Fruit fly (Drosophila melanogaster) whole organism, embryonic: Measurements from ENCODE around the gene EloB.

Source experiments
- Atf6 ChIP-seq: fragments of 200-800 bp; sonication (Bioruptor generic); IDR thresholded peaks from 2 replicates; pipeline ENCODE4 v1.3.6; 2022; ENCODE audit warnings: missing biosample characterization, missing genetic modification characterization
- Bdp1 ChIP-seq: fragments of 200-800 bp; sonication (Bioruptor generic); optimal IDR thresholded peaks from 3 replicates; lab custom pipeline; 2016; ENCODE audit warnings: missing biosample characterization, missing genetic modification characterization
- CG1024 ChIP-seq: fragments of 200-800 bp; sonication (Bioruptor generic); IDR thresholded peaks from 2 replicates; pipeline ENCODE4 v1.3.6; 2022; ENCODE audit warnings: missing biosample characterization, missing genetic modification characterization
- CG10267 ChIP-seq: fragments of 200-800 bp; sonication (Bioruptor generic); optimal IDR thresholded peaks from 2 replicates; lab custom pipeline; 2018; ENCODE audit warnings: missing biosample characterization, mild to moderate bottlenecking, missing genetic modification characterization, moderate library complexity
- CG10431 ChIP-seq: fragments of 200-800 bp; sonication (Bioruptor generic); optimal IDR thresholded peaks from 3 replicates; lab custom pipeline; 2018; ENCODE audit warnings: missing biosample characterization, mild to moderate bottlenecking, missing genetic modification characterization
- CG10959 ChIP-seq: fragments of 200-800 bp; sonication (Bioruptor generic); IDR thresholded peaks from 2 replicates; pipeline ENCODE4 v1.3.6; 2022; ENCODE audit warnings: missing biosample characterization, missing genetic modification characterization
- CG11695 ChIP-seq: fragments of 200-800 bp; sonication (Bioruptor generic); IDR thresholded peaks from 3 replicates; pipeline ENCODE4 v1.3.6; 2022; ENCODE audit warnings: missing biosample characterization, missing genetic modification characterization
- CG12104 ChIP-seq: fragments of 200-800 bp; sonication (Bioruptor generic); optimal IDR thresholded peaks from 3 replicates; lab custom pipeline; 2016; ENCODE audit warnings: missing biosample characterization, missing genetic modification characterization
- CG15269 ChIP-seq: fragments of 200-800 bp; sonication (Bioruptor generic); optimal IDR thresholded peaks from 2 replicates; lab custom pipeline; 2018; ENCODE audit warnings: missing biosample characterization, mild to moderate bottlenecking, missing genetic modification characterization, moderate library complexity
- CG15514 ChIP-seq: fragments of 200-800 bp; sonication (Bioruptor generic); optimal IDR thresholded peaks from 3 replicates; lab custom pipeline; 2017; ENCODE audit warnings: missing biosample characterization, missing genetic modification characterization, mild to moderate bottlenecking, moderate library complexity, missing genetic modification reagents
- CG2678 ChIP-seq: fragments of 200-800 bp; sonication (Bioruptor generic); optimal IDR thresholded peaks from 3 replicates; lab custom pipeline; 2019; ENCODE audit warnings: missing biosample characterization, mild to moderate bottlenecking, missing genetic modification characterization, moderate library complexity
- CG4360 ChIP-seq: fragments of 200-800 bp; sonication (Bioruptor generic); IDR thresholded peaks from 2 replicates; pipeline ENCODE4 v1.3.6; 2022; ENCODE audit warnings: missing biosample characterization, missing genetic modification characterization
- CG4617 ChIP-seq: fragments of 200-800 bp; sonication (Bioruptor generic); optimal IDR thresholded peaks from 3 replicates; lab custom pipeline; 2016; ENCODE audit warnings: missing biosample characterization, missing genetic modification characterization, borderline replicate concordance
- CG4854 ChIP-seq: fragments of 200-800 bp; sonication (Bioruptor generic); optimal IDR thresholded peaks from 2 replicates; lab custom pipeline; 2016; ENCODE audit warnings: missing biosample characterization, missing genetic modification characterization, inconsistent platforms
- CG5953 ChIP-seq: fragments of 200-800 bp; sonication (Bioruptor generic); IDR thresholded peaks from 2 replicates; pipeline ENCODE4 v1.3.6; 2022; ENCODE audit warnings: missing biosample characterization, missing genetic modification characterization
- CG9797 ChIP-seq: fragments of 200-800 bp; sonication (Bioruptor generic); optimal IDR thresholded peaks from 3 replicates; lab custom pipeline; 2018; ENCODE audit warnings: missing biosample characterization, mild to moderate bottlenecking, missing genetic modification characterization
- CHES-1-like ChIP-seq: fragments of 200-800 bp; sonication (Bioruptor generic); optimal IDR thresholded peaks from 2 replicates; lab custom pipeline; 2016; ENCODE audit warnings: missing biosample characterization, missing genetic modification characterization
- Dbx ChIP-seq: fragments of 200-800 bp; sonication (Bioruptor generic); IDR thresholded peaks from 3 replicates; pipeline ENCODE4 v1.3.6; 2022; ENCODE audit warnings: missing biosample characterization, missing genetic modification characterization
- Dll ChIP-seq: fragments of 200-800 bp; sonication (Bioruptor generic); IDR thresholded peaks from 4 replicates; pipeline ENCODE4 v1.3.6; 2022; ENCODE audit warnings: missing biosample characterization, missing genetic modification characterization; ENCODE audit not compliant: partially characterized antibody
- E2f2 ChIP-seq: fragments of 200-800 bp; sonication (Bioruptor generic); IDR thresholded peaks from 2 replicates; pipeline ENCODE4 v1.3.6; 2022; ENCODE audit warnings: missing biosample characterization, missing genetic modification characterization
- Ets65A ChIP-seq: fragments of 200-800 bp; sonication (Bioruptor generic); peaks from one replicate; lab custom pipeline; 2016; ENCODE audit warnings: missing biosample characterization, missing genetic modification characterization
- H2.0 ChIP-seq: fragments of 200-800 bp; sonication (Bioruptor generic); IDR thresholded peaks from 2 replicates; pipeline ENCODE4 v1.3.6; 2022; ENCODE audit warnings: missing biosample characterization, missing genetic modification characterization
- Hsf ChIP-seq: fragments of 200-800 bp; sonication (Bioruptor generic); optimal IDR thresholded peaks from 3 replicates; lab custom pipeline; 2016; ENCODE audit warnings: missing biosample characterization, missing genetic modification characterization
- MESR4 ChIP-seq: fragments of 200-800 bp; sonication (Bioruptor generic); optimal IDR thresholded peaks from 2 replicates; lab custom pipeline; 2018; ENCODE audit warnings: missing biosample characterization, mild to moderate bottlenecking, missing genetic modification characterization, moderate library complexity
- Mad ChIP-seq: fragments of 200-800 bp; sonication (Bioruptor generic); optimal IDR thresholded peaks from 2 replicates; lab custom pipeline; 2016; ENCODE audit warnings: missing biosample characterization, missing genetic modification characterization
- NC2α ChIP-seq: fragments of 200-800 bp; sonication (Bioruptor generic); optimal IDR thresholded peaks from 2 replicates; lab custom pipeline; 2016; ENCODE audit warnings: missing biosample characterization, missing genetic modification characterization
- Nf-YC ChIP-seq: fragments of 200-800 bp; optimal IDR thresholded peaks from 3 replicates; lab custom pipeline; 2019; ENCODE audit warnings: missing biosample characterization, mild to moderate bottlenecking, missing genetic modification characterization, moderate library complexity
- Opbp ChIP-seq: fragments of 200-800 bp; sonication (Bioruptor generic); IDR thresholded peaks from 3 replicates; pipeline ENCODE4 v1.3.6; 2022; ENCODE audit warnings: missing biosample characterization, missing genetic modification characterization; ENCODE audit not compliant: partially characterized antibody
- PHDP ChIP-seq: fragments of 200-800 bp; sonication (Bioruptor generic); optimal IDR thresholded peaks from 3 replicates; lab custom pipeline; 2018; ENCODE audit warnings: missing biosample characterization, mild to moderate bottlenecking, missing genetic modification characterization, moderate library complexity
- Ravus ChIP-seq: fragments of 200-800 bp; sonication (Bioruptor generic); IDR thresholded peaks from 2 replicates; pipeline ENCODE4 v1.3.6; 2022; ENCODE audit warnings: missing biosample characterization, missing genetic modification characterization
- Rfx ChIP-seq: fragments of 200-800 bp; sonication (Bioruptor generic); IDR thresholded peaks from 2 replicates; pipeline ENCODE4 v1.3.6; 2022; ENCODE audit warnings: missing biosample characterization, missing genetic modification characterization
- Xbp1 ChIP-seq: fragments of 200-800 bp; sonication (Bioruptor generic); optimal IDR thresholded peaks from 3 replicates; lab custom pipeline; 2016; ENCODE audit warnings: missing biosample characterization, mild to moderate bottlenecking, missing genetic modification characterization
- YL-1 ChIP-seq: fragments of 200-800 bp; sonication (Bioruptor generic); optimal IDR thresholded peaks from 3 replicates; lab custom pipeline; 2017; ENCODE audit warnings: missing biosample characterization, mild to moderate bottlenecking, missing genetic modification characterization
- btn ChIP-seq: fragments of 200-800 bp; sonication (Bioruptor generic); optimal IDR thresholded peaks from 2 replicates; lab custom pipeline; 2016; ENCODE audit warnings: missing biosample characterization, missing genetic modification characterization
- chm ChIP-seq: fragments of 200-800 bp; sonication (Bioruptor generic); IDR thresholded peaks from 2 replicates; pipeline ENCODE4 v1.3.6; 2022; ENCODE audit warnings: missing biosample characterization, missing genetic modification characterization
- cwo ChIP-seq: fragments of 200-800 bp; sonication (Bioruptor generic); optimal IDR thresholded peaks from 3 replicates; lab custom pipeline; 2017; ENCODE audit warnings: missing biosample characterization, missing genetic modification characterization, mild to moderate bottlenecking, moderate library complexity, missing genetic modification reagents
- fd102C ChIP-seq: fragments of 200-800 bp; sonication (Bioruptor generic); optimal IDR thresholded peaks from 2 replicates; lab custom pipeline; 2018; ENCODE audit warnings: missing biosample characterization, mild to moderate bottlenecking, missing genetic modification characterization, moderate library complexity
- fu2 ChIP-seq: fragments of 200-800 bp; sonication (Bioruptor generic); optimal IDR thresholded peaks from 2 replicates; lab custom pipeline; 2016; ENCODE audit warnings: missing biosample characterization, missing genetic modification characterization
- gro ChIP-seq: fragments of 200-800 bp; sonication (Bioruptor generic); optimal IDR thresholded peaks from 2 replicates; lab custom pipeline; 2016; ENCODE audit warnings: missing biosample characterization, missing genetic modification characterization
- hbn ChIP-seq: fragments of 200-800 bp; sonication (Bioruptor generic); IDR thresholded peaks from 2 replicates; pipeline ENCODE4 v1.3.6; 2022; ENCODE audit warnings: missing biosample characterization, missing genetic modification characterization; ENCODE audit not compliant: partially characterized antibody
- kah ChIP-seq: fragments of 200-800 bp; sonication (Bioruptor generic); optimal IDR thresholded peaks from 2 replicates; lab custom pipeline; 2018; ENCODE audit warnings: missing biosample characterization, mild to moderate bottlenecking, missing genetic modification characterization
- oc ChIP-seq: fragments of 200-800 bp; sonication (Bioruptor generic); optimal IDR thresholded peaks from 2 replicates; lab custom pipeline; 2018; ENCODE audit warnings: missing biosample characterization, mild to moderate bottlenecking, missing genetic modification characterization, moderate library complexity
- run ChIP-seq: fragments of 200-800 bp; sonication (Bioruptor generic); optimal IDR thresholded peaks from 3 replicates; lab custom pipeline; 2018; ENCODE audit warnings: missing biosample characterization, mild to moderate bottlenecking, missing genetic modification characterization
- salm ChIP-seq: fragments of 200-800 bp; sonication (Bioruptor generic); optimal IDR thresholded peaks from 2 replicates; lab custom pipeline; 2018; ENCODE audit warnings: missing biosample characterization, mild to moderate bottlenecking, missing genetic modification characterization
- sna ChIP-seq: fragments of 200-800 bp; sonication (Bioruptor generic); IDR thresholded peaks from 2 replicates; pipeline ENCODE4 v1.3.6; 2022; ENCODE audit warnings: missing biosample characterization, missing genetic modification characterization; ENCODE audit not compliant: partially characterized antibody
- so ChIP-seq: fragments of 200-800 bp; sonication (Bioruptor generic); IDR thresholded peaks from 3 replicates; pipeline ENCODE4 v1.3.6; 2022; ENCODE audit warnings: missing biosample characterization, missing genetic modification characterization
- sr ChIP-seq: fragments of 200-800 bp; sonication (Bioruptor generic); IDR thresholded peaks from 3 replicates; pipeline ENCODE4 v1.3.6; 2022; ENCODE audit warnings: missing biosample characterization, missing genetic modification characterization
- trh ChIP-seq: fragments of 200-800 bp; sonication (Bioruptor generic); optimal IDR thresholded peaks from 2 replicates; lab custom pipeline; 2016; ENCODE audit warnings: missing biosample characterization, missing genetic modification characterization
- zf30C ChIP-seq: fragments of 200-800 bp; sonication (Bioruptor generic); optimal IDR thresholded peaks from 3 replicates; lab custom pipeline; 2018; ENCODE audit warnings: missing biosample characterization, mild to moderate bottlenecking, missing genetic modification characterization

Gene EloB

DNA sequence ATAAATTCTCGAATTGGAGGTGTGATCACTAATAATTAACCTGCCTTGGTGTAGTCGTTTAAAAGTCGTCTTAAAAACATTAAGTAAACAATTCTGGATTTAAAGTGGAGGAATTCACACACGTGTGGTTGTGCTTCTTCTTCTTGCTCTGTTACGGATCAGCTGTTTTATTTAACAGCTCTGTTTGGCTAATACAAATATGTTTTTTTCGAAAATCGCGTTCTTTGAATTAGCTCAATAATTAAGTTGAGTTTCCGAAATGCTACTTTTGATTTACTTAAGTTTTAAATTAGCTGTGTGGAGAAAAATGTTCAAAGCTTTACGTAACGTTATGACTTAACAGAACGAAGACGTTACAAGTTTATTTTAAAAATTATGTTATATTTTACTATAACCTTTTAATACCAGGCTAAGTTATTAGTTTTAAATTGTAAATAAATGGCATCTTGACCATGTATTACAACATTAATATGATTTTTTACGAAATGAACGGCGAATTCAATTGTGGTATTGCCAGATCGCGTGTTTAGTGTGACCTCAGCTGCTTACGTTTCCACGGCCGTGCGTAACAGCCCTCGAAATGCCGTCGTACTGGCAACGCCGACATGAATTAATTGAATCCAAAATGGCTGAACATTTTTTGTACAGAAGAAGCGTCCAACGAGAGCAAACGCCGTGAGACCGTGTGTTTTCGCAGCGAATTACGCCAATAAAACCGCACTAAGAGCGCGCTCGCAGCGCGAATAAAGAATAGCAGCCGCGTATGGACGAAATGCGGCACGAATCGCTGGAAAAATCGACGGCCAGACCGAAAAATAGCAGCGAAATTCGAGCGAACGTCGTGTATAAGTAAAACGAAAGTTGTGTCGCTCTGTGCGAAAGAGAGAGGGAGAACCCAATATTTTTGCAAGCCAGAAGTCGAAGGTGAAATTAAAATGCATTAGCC is 13.1 kb upstream of the EloB start, which contains the start of the genes Pus1 and bon (continued):
- TF ChIP-seq Ravus (no peak), Rfx (GFP tag; lab: Robert Waterston, UW) (peak; percentile 43), CG4617 (peak; percentile 52), Opbp (GFP tag; lab: Robert Waterston, UW) (0 out of 3 replicates have a peak, but pooled peaks have one; percentile 30), Xbp1 (GFP tag; lab: Kevin White, UChicago) (peak; percentile 39), CG5953 (GFP tag; lab: Robert Waterston, UW) (0 out of 2 replicates have a peak, but pooled peaks have one; percentile 26), CG2678 (tag; lab: Kevin White, UChicago) (no peak), oc (tag; lab: Kevin White, UChicago) (peak; percentile 9), CG4854 (no peak), CHES-1-like (GFP tag; lab: Kevin White, UChicago) (peak; percentile 64), salm (tag; lab: Kevin White, UChicago) (no peak), CG10431 (no peak), Nf-YC (tag; lab: Kevin White, UChicago) (peak; percentile 42), trh (GFP tag; lab: Kevin White, UChicago) (no peak), run (tag; lab: Kevin White, UChicago) (no peak), kah (GFP tag; lab: Kevin White, UChicago) (no peak), chm (no peak), CG1024 (GFP tag; lab: Robert Waterston, UW) (no peak), PHDP (tag; lab: Kevin White, UChicago) (no peak), sna (GFP tag; lab: Robert Waterston, UW) (no peak), CG10267 (tag; lab: Kevin White, UChicago) (peak; percentile 40), YL-1 (GFP tag; lab: Kevin White, UChicago) (peak; percentile 88), Hsf (peak; percentile 43), CG12104 (no peak), Ets65A (GFP tag; lab: Kevin White, UChicago) (peak; percentile 51), CG15269 (tag; lab: Kevin White, UChicago) (peak; percentile 5), Bdp1 (GFP tag; lab: Kevin White, UChicago) (no peak), NC2α (GFP tag; lab: Kevin White, UChicago) (no peak), CG11695 (GFP tag; lab: Robert Waterston, UW) (no peak), sr (GFP tag; lab: Robert Waterston, UW) (no peak), Atf6 (GFP tag; lab: Robert Waterston, UW) (0 out of 2 replicates have a peak, but pooled peaks have one; percentile 10), fu2 (GFP tag; lab: Kevin White, UChicago) (peak; percentile 25), zf30C (GFP tag; lab: Kevin White, UChicago) (no peak), btn (GFP tag; lab: Kevin White, UChicago) (no peak), CG9797 (peak; percentile 89), so (GFP tag; lab: Robert Waterston, UW) (no peak), gro (no peak), CG4360 (no peak), Dbx (no peak), fd102C (GFP tag; lab: Kevin White, UChicago) (no peak), Dll (GFP tag; lab: Robert Waterston, UW) (no peak), cwo (peak; percentile 75), CG15514 (GFP tag; lab: Kevin White, UChicago) (peak; percentile 82), MESR4 (GFP tag; lab: Kevin White, UChicago) (peak; percentile 84), Mad (GFP tag; lab: Kevin White, UChicago) (peak; percentile 42), E2f2 (GFP tag; lab: Robert Waterston, UW) (peak; percentile 37), CG10959 (GFP tag; lab: Robert Waterston, UW) (no peak), H2.0 (GFP tag; lab: Robert Waterston, UW) (no peak), hbn (GFP tag; lab: Robert Waterston, UW) (no peak)
